Fruit fly (Drosophila melanogaster): ENCODE results near the gene CG10512.

DNA sequence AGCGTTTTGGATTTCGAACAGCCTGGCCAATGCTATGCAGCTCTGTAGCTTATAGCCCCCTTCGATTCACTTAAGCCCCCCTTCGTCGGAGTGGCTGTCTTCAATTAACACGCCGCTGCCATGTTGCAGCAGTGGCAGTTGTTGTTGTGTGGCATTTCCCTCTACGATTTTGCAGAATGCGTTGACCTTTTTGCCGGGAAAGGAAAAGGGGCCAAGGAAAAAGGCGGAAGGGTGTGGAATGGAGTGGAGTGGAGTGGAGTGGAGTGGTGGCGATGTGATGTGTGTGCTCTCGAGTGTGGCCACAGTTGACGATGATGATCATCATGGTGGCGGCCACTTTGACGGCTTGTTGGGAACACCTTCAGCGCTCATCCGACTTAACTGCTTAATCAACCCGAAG lies 35.7 kb downstream of the CG10512 start:
- TF ChIP-seq dsx (GFP tag; optimal IDR thresholded peaks at IDR 0.05; ENCODE audit: poor library complexity, severe bottlenecking): no peak
- TF ChIP-seq lz (GFP tag; optimal IDR thresholded peaks at IDR 0.05): no peak
- no peak for TF ChIP-seq CG8119 (GFP tag; IDR thresholded peaks at IDR 0.05)
- no peak for TF ChIP-seq acj6 (GFP tag; optimal IDR thresholded peaks at IDR 0.05)
